Worm (Caenorhabditis elegans) whole organism, young adult: ENCODE results near the gene col-166.

Experiments used
- B0019.2 ChIP-seq: fragments of 200-800 bp; sonication (Bioruptor generic); conservative IDR thresholded peaks from 2 replicates; pipeline ENCODE4 v1.3.6; 2022; ENCODE audit warnings: missing genetic modification reagents, missing genetic modification characterization, missing compliant biosample characterization
- B0336.3 ChIP-seq: fragments of 200-800 bp; sonication (Bioruptor generic); IDR thresholded peaks from 2 replicates; pipeline ENCODE4 v1.3.6; 2022; ENCODE audit warnings: missing genetic modification characterization, missing compliant biosample characterization
- F57C9.4 ChIP-seq: sonication (generic microtip); optimal IDR thresholded peaks from 2 replicates; lab custom pipeline; 2017; ENCODE audit warnings: mild to moderate bottlenecking, missing genetic modification characterization, missing compliant biosample characterization
- K11D2.4 ChIP-seq: fragments of 200-800 bp; sonication (Bioruptor generic); IDR thresholded peaks from 2 replicates; pipeline ENCODE4 v1.3.6; 2022; ENCODE audit warnings: missing genetic modification reagents, missing genetic modification characterization, missing compliant biosample characterization
- Y53F4B.3 ChIP-seq: fragments of 200-800 bp; sonication (Bioruptor generic); IDR thresholded peaks from 2 replicates; pipeline ENCODE4 v1.3.6; 2022; ENCODE audit warnings: missing genetic modification reagents, missing genetic modification characterization, missing compliant biosample characterization
- Y79H2A.3 ChIP-seq: fragments of 200-800 bp; sonication (Bioruptor generic); conservative IDR thresholded peaks from 2 replicates; pipeline ENCODE4 v1.3.6; 2022; ENCODE audit warnings: missing genetic modification reagents, missing genetic modification characterization, missing compliant biosample characterization
- Y95B8A.8 ChIP-seq: fragments of 200-800 bp; sonication (Bioruptor generic); IDR thresholded peaks from 2 replicates; pipeline ENCODE4 v1.3.6; 2022; ENCODE audit warnings: missing genetic modification reagents, missing genetic modification characterization, missing compliant biosample characterization
- aptf-2 ChIP-seq: fragments of 200-800 bp; sonication (Bioruptor generic); conservative IDR thresholded peaks from 2 replicates; pipeline ENCODE4 v1.3.6; 2022; ENCODE audit warnings: missing genetic modification reagents, missing genetic modification characterization, missing compliant biosample characterization
- attf-5 ChIP-seq: fragments of 200-800 bp; sonication (Bioruptor generic); optimal IDR thresholded peaks from 2 replicates; lab custom pipeline; 2018; ENCODE audit warnings: mild to moderate bottlenecking, missing genetic modification characterization, missing compliant biosample characterization
- cebp-1 ChIP-seq, 2 experiments: fragments of 200-800 bp in 1 of 2; sonication (Bioruptor generic) in 1 of 2; sonication (generic microtip) in 1 of 2; IDR thresholded peaks in 1 of 2; optimal IDR thresholded peaks in 1 of 2; 2 replicates each; pipeline versions ENCODE4 v1.3.6 to Lab custom; 2017 to 2022; ENCODE audit warnings: missing compliant biosample characterization in 2 of 2, missing genetic modification characterization in 2 of 2, mild to moderate bottlenecking in 1 of 2, missing genetic modification reagents in 1 of 2, moderate library complexity in 1 of 2
- ceh-58 ChIP-seq: fragments of 200-800 bp; sonication (Bioruptor generic); IDR thresholded peaks from 2 replicates; pipeline ENCODE4 v1.3.6; 2022; ENCODE audit warnings: missing genetic modification characterization, missing compliant biosample characterization
- ceh-91 ChIP-seq: fragments of 200-800 bp; sonication (Bioruptor generic); IDR thresholded peaks from 2 replicates; pipeline ENCODE4 v1.3.6; 2022; ENCODE audit warnings: missing genetic modification reagents, missing genetic modification characterization, missing compliant biosample characterization
- dpff-1 ChIP-seq: sonication (generic microtip); optimal IDR thresholded peaks from 2 replicates; lab custom pipeline; 2017; ENCODE audit warnings: mild to moderate bottlenecking, missing genetic modification characterization, missing compliant biosample characterization
- egl-44 ChIP-seq: fragments of 200-800 bp; sonication (Bioruptor generic); IDR thresholded peaks from 2 replicates; pipeline ENCODE4 v1.3.6; 2022; ENCODE audit warnings: missing genetic modification reagents, missing genetic modification characterization, missing compliant biosample characterization
- hlh-26 ChIP-seq: fragments of 200-800 bp; sonication (Bioruptor generic); conservative IDR thresholded peaks from 2 replicates; pipeline ENCODE4 v1.3.6; 2022; ENCODE audit warnings: missing genetic modification reagents, missing genetic modification characterization, missing compliant biosample characterization
- hrde-1 ChIP-seq: sonication (generic microtip); optimal IDR thresholded peaks from 2 replicates; lab custom pipeline; 2016; ENCODE audit warnings: missing genetic modification characterization, mild to moderate bottlenecking, missing compliant biosample characterization, moderate library complexity, missing genotype, missing genetic modification reagents, borderline replicate concordance
- let-526 ChIP-seq: fragments of 200-800 bp; sonication (Bioruptor generic); IDR thresholded peaks from 2 replicates; pipeline ENCODE4 v1.3.6; 2022; ENCODE audit warnings: missing genetic modification reagents, missing genetic modification characterization, missing compliant biosample characterization
- lin-26 ChIP-seq: fragments of 200-800 bp; sonication (Bioruptor generic); IDR thresholded peaks from 2 replicates; pipeline ENCODE4 v1.3.6; 2022; ENCODE audit warnings: missing genetic modification reagents, missing genetic modification characterization, missing compliant biosample characterization
- lin-35 ChIP-seq, 3 experiments: fragments of 150-350 bp in 2 of 3; sonication (generic microtip) in 1 of 3; optimal IDR thresholded peaks; 2 replicates each; lab custom pipeline; 2014 to 2018; ENCODE audit warnings: missing biosample characterization in 3 of 3, missing genetic modification characterization in 3 of 3, missing genetic modification reagents in 3 of 3
- lin-40 ChIP-seq: sonication (generic microtip); optimal IDR thresholded peaks from 2 replicates; lab custom pipeline; 2016; ENCODE audit warnings: missing genetic modification characterization, mild to moderate bottlenecking, missing compliant biosample characterization, missing genotype, missing genetic modification reagents
- lsl-1 ChIP-seq: fragments of 200-800 bp; sonication (Bioruptor generic); optimal IDR thresholded peaks from 2 replicates; lab custom pipeline; 2018; ENCODE audit warnings: mild to moderate bottlenecking, missing genetic modification characterization, moderate library complexity, missing compliant biosample characterization
- lsy-27 ChIP-seq: sonication (generic microtip); optimal IDR thresholded peaks from 2 replicates; lab custom pipeline; 2017; ENCODE audit warnings: missing genetic modification characterization, mild to moderate bottlenecking, missing compliant biosample characterization, antibody characterized with exemption, missing genotype, borderline replicate concordance; ENCODE audit not compliant: insufficient read depth
- madf-6 ChIP-seq: fragments of 200-800 bp; sonication (Bioruptor generic); IDR thresholded peaks from 2 replicates; pipeline ENCODE4 v1.3.6; 2022; ENCODE audit warnings: missing genetic modification reagents, missing genetic modification characterization, missing compliant biosample characterization
- madf-8 ChIP-seq: fragments of 200-800 bp; sonication (Bioruptor generic); conservative IDR thresholded peaks from 2 replicates; pipeline ENCODE4 v1.3.6; 2022; ENCODE audit warnings: missing genetic modification reagents, missing genetic modification characterization, missing compliant biosample characterization
- nfyb-1 ChIP-seq: fragments of 200-800 bp; sonication (Bioruptor generic); IDR thresholded peaks from 2 replicates; pipeline ENCODE4 v1.3.6; 2022; ENCODE audit warnings: missing genetic modification reagents, missing genetic modification characterization, missing compliant biosample characterization
- nhr-80 ChIP-seq: sonication (generic microtip); optimal IDR thresholded peaks from 2 replicates; lab custom pipeline; 2016; ENCODE audit warnings: missing genetic modification characterization, missing compliant biosample characterization
- rec-8 ChIP-seq, 2 experiments: sonication (generic microtip); optimal IDR thresholded peaks; 2 replicates each; lab custom pipeline; 2016; ENCODE audit warnings: mild to moderate bottlenecking in 2 of 2, missing genetic modification characterization in 2 of 2, missing genetic modification reagents in 2 of 2, missing genotype in 2 of 2, missing biosample characterization in 1 of 2, missing compliant biosample characterization in 1 of 2, moderate library complexity in 1 of 2
- repo-1 ChIP-seq: sonication (generic microtip); optimal IDR thresholded peaks from 2 replicates; lab custom pipeline; 2017; ENCODE audit warnings: mild to moderate bottlenecking, missing genetic modification characterization, missing compliant biosample characterization
- rpc-1 ChIP-seq, 2 experiments: fragments of 150-350 bp in 1 of 2; sonication (generic microtip) in 1 of 2; optimal IDR thresholded peaks; 2 replicates each; lab custom pipeline; 2014 to 2018; ENCODE audit warnings: missing biosample characterization in 1 of 2, missing genetic modification characterization in 1 of 2, missing genetic modification reagents in 1 of 2, missing genotype in 1 of 2
- snpc-3.4 ChIP-seq: sonication (generic microtip); optimal IDR thresholded peaks from 2 replicates; lab custom pipeline; 2017; ENCODE audit warnings: missing genetic modification characterization, mild to moderate bottlenecking, missing compliant biosample characterization, antibody characterized with exemption, moderate library complexity, missing genotype, missing genetic modification reagents
- unc-62 ChIP-seq: fragments of 150-350 bp; optimal IDR thresholded peaks from 2 replicates; lab custom pipeline; 2014; ENCODE audit warnings: missing biosample characterization, missing genetic modification reagents, missing genetic modification characterization

The col-166 gene

DNA sequence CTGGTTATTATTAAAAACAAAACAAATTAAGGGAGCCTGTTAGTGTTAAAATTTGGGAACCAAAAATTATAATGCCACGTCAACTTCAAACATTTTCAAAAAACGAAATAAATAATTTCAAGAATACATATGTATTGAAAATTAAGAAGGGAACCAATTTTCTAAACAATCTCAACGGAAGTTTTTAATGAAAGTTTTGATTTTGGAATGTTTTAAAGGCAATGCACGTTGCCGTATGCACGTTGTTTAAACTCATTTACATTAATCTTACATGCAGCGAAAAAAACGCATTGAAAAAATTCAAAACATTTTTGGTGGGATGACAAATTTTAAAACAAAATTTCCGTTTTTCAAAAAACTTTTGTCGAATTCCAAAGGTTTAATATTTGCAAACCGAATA lies 6.0 kb upstream of the col-166 start:
- TF ChIP-seq nfyb-1 (GFP tag; lab: Robert Waterston, UW): 0 out of 2 replicates have a peak, but pooled peaks have one; percentile 12
- TF ChIP-seq repo-1 (tag; lab: Kevin White, UChicago): peak; percentile 21
- TF ChIP-seq cebp-1 (GFP tag; IDR thresholded peaks at IDR 0.05; lab: Robert Waterston, UW): no peak
- no peak for TF ChIP-seq cebp-1 (tag; optimal IDR thresholded peaks at IDR 0.05; lab: Kevin White, UChicago)

DNA sequence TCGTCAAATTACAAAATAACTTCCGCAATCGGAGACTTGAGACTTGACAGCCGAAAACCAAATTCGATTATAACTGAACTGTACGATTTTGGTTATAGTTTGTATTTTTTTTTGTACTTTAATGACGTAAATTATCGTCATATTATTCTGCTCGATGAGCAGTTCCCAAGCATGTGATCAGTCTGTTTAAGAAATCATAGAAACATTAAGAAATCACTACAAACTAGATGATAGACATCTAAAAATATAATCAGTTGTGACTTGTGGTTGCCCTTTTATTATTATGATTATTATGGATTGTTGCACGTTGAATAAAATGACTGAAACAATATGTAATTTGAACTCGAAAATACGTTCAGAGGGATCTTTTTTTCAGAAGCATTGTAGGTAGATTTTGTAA lies 5.5 kb upstream of the col-166 start:
- TF ChIP-seq nhr-80 (tag; lab: Kevin White, UChicago): peak; percentile 41
- no peak for TF ChIP-seq egl-44 (GFP tag; lab: Robert Waterston, UW)
- 0 out of 2 replicates have a peak, but pooled peaks have one; percentile 8 for TF ChIP-seq cebp-1 (GFP tag; IDR thresholded peaks at IDR 0.05; lab: Robert Waterston, UW)
- TF ChIP-seq cebp-1 (tag; optimal IDR thresholded peaks at IDR 0.05; lab: Kevin White, UChicago): no peak
- no peak for TF ChIP-seq Y79H2A.3 (GFP tag; lab: Robert Waterston, UW)
- peak; percentile 43 for TF ChIP-seq unc-62 (GFP tag; lab: Kevin White, UChicago)
- no peak for TF ChIP-seq ceh-58 (GFP tag; lab: Robert Waterston, UW)

ce11 chrX:6275343-6275742 lies 4.5 kb upstream of the col-166 start:
- no peak for TF ChIP-seq lsy-27 (tag; lab: Kevin White, UChicago)
- no peak for TF ChIP-seq dpff-1 (tag; lab: Kevin White, UChicago)
- no peak for TF ChIP-seq madf-8 (GFP tag; lab: Robert Waterston, UW)
- no peak for TF ChIP-seq Y95B8A.8 (GFP tag; lab: Robert Waterston, UW)
- no peak for TF ChIP-seq madf-6 (GFP tag; lab: Robert Waterston, UW)
- no peak for TF ChIP-seq ceh-91 (GFP tag; lab: Robert Waterston, UW)
- TF ChIP-seq B0019.2 (GFP tag; lab: Robert Waterston, UW): no peak
- TF ChIP-seq B0336.3 (GFP tag; lab: Robert Waterston, UW): no peak
- TF ChIP-seq lin-40 (tag; lab: Kevin White, UChicago): no peak
- no peak for TF ChIP-seq hlh-26 (GFP tag; lab: Robert Waterston, UW)
- no peak for TF ChIP-seq Y53F4B.3
- TF ChIP-seq cebp-1 (GFP tag; IDR thresholded peaks at IDR 0.05; lab: Robert Waterston, UW): no peak
- TF ChIP-seq cebp-1 (tag; optimal IDR thresholded peaks at IDR 0.05; lab: Kevin White, UChicago): no peak
- TF ChIP-seq let-526 (GFP tag; lab: Robert Waterston, UW): no peak
- no peak for TF ChIP-seq hrde-1 (tag; lab: Kevin White, UChicago)
- TF ChIP-seq attf-5 (GFP tag; lab: Kevin White, UChicago): no peak
- TF ChIP-seq lsl-1: no peak
- TF ChIP-seq aptf-2 (GFP tag; lab: Robert Waterston, UW): no peak
- no peak for TF ChIP-seq K11D2.4 (GFP tag; lab: Robert Waterston, UW)
- TF ChIP-seq, all 124 proteins: peak for 0

DNA sequence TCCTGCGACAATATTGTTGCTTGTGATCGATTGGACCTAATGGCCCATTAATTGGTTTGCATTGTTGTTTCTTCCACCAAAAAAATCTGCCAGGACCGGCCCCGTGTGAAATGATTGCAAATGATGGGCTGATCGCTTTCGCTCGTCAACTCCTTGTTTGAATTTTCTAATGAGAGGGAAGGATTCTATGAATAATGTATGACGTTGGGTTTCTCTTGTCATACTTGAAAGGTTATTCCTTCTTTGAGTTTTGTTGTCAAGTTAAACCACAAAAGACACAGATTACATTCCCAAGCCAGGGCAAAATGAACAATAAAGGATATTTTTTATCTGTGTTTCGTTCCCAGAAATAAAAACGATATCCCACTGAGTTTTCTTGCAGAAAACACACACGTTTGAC lies 3.1 kb upstream of the col-166 start:
- TF ChIP-seq snpc-3.4 (tag; lab: Kevin White, UChicago) (no peak), lin-26 (no peak)
- TF ChIP-seq, all 124 proteins: peak for 0

DNA sequence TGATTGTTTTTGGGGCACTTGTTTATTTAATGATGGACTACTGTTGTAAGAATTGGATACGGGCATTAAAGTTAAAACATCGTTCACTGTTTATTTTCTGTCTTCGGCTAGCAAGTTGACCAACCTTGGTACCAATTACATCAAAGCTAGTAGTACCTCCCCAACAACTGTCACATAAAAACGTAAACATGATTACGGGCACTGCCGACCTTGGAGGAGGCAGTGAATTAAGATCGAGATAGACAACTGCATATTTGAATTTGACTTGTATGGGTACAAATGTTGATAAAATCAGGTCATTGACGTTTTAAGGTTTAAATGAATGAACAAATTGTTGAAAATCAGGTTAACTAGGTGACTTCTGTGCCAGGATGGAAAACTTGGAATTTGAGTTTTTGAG lies 2.6 kb upstream of the col-166 start:
- TF ChIP-seq lin-35 (GFP tag; optimal IDR thresholded peaks at IDR 0.05; lab: Kevin White, UChicago): no peak
- TF ChIP-seq rpc-1 (optimal IDR thresholded peaks at IDR 0.05; lab: Kevin White, UChicago): no peak
- no peak for TF ChIP-seq rpc-1 (tag; optimal IDR thresholded peaks at IDR 0.05; lab: Kevin White, UChicago)
- TF ChIP-seq rec-8 (tag; optimal IDR thresholded peaks at IDR 0.05; lab: Kevin White, UChicago): no peak
- no peak for TF ChIP-seq F57C9.4 (tag; lab: Kevin White, UChicago)
- TF ChIP-seq, all 124 proteins: peak for 0
